Fruit fly (Drosophila melanogaster) whole organism, adult: ENCODE measurements around the gene Usp39.
A peak's percentile ranks its signal among the peaks of the same experiment; 100 is the strongest.

ENCODE experiments used
- CG11617 ChIP-seq: fragments of 200-800 bp; sonication (Bioruptor generic); optimal IDR thresholded peaks from 2 replicates; lab custom pipeline; 2017; ENCODE audit warnings: mild to moderate bottlenecking, missing biosample characterization, missing genetic modification reagents, missing genetic modification characterization
- CG12768 ChIP-seq: fragments of 200-800 bp; sonication (Bioruptor generic); optimal IDR thresholded peaks from 2 replicates; lab custom pipeline; 2017; ENCODE audit warnings: missing biosample characterization, missing genetic modification characterization, mild to moderate bottlenecking, moderate library complexity, missing genetic modification reagents
- CG14711 ChIP-seq: fragments of 200-800 bp; sonication (Bioruptor generic); optimal IDR thresholded peaks from 2 replicates; lab custom pipeline; 2018; ENCODE audit warnings: missing biosample characterization, mild to moderate bottlenecking, missing genetic modification characterization, moderate library complexity
- CG1620 ChIP-seq: fragments of 200-800 bp; sonication (Bioruptor generic); optimal IDR thresholded peaks from 2 replicates; lab custom pipeline; 2016; ENCODE audit warnings: missing biosample characterization, missing genetic modification characterization
- CG33017 ChIP-seq: fragments of 200-800 bp; sonication (Bioruptor generic); optimal IDR thresholded peaks from 2 replicates; lab custom pipeline; 2018; ENCODE audit warnings: missing biosample characterization, mild to moderate bottlenecking, missing genetic modification characterization, moderate library complexity
- CG5204 ChIP-seq: fragments of 200-800 bp; sonication (Bioruptor generic); optimal IDR thresholded peaks from 2 replicates; lab custom pipeline; 2016; ENCODE audit warnings: missing biosample characterization, missing genetic modification characterization
- CG7045 ChIP-seq: fragments of 200-800 bp; sonication (Bioruptor generic); optimal IDR thresholded peaks from 2 replicates; lab custom pipeline; 2017; ENCODE audit warnings: missing biosample characterization, mild to moderate bottlenecking, missing genetic modification characterization
- CG7101 ChIP-seq: fragments of 200-800 bp; sonication (Bioruptor generic); optimal IDR thresholded peaks from 2 replicates; lab custom pipeline; 2018; ENCODE audit warnings: missing biosample characterization, mild to moderate bottlenecking, missing genetic modification characterization, moderate library complexity
- Clk ChIP-seq: fragments of 200-800 bp; sonication (Bioruptor generic); optimal IDR thresholded peaks from 2 replicates; lab custom pipeline; 2017; ENCODE audit warnings: missing biosample characterization, missing genetic modification characterization
- Crg-1 ChIP-seq: fragments of 200-800 bp; sonication (Bioruptor generic); optimal IDR thresholded peaks from 2 replicates; lab custom pipeline; 2016; ENCODE audit warnings: missing biosample characterization, missing genetic modification characterization
- Hr96 ChIP-seq: fragments of 200-800 bp; sonication (Bioruptor generic); optimal IDR thresholded peaks from 2 replicates; lab custom pipeline; 2016; ENCODE audit warnings: missing biosample characterization, missing genetic modification characterization
- Mnt ChIP-seq: fragments of 200-800 bp; sonication (Bioruptor generic); optimal IDR thresholded peaks from 2 replicates; lab custom pipeline; 2016; ENCODE audit warnings: missing biosample characterization, mild to moderate bottlenecking, missing genetic modification characterization
- bab1 ChIP-seq: fragments of 200-800 bp; sonication (Bioruptor generic); optimal IDR thresholded peaks from 3 replicates; lab custom pipeline; 2019; ENCODE audit warnings: missing biosample characterization, mild to moderate bottlenecking, missing genetic modification characterization, moderate library complexity
- cic ChIP-seq: fragments of 200-800 bp; sonication (Bioruptor generic); optimal IDR thresholded peaks from 2 replicates; lab custom pipeline; 2017; ENCODE audit warnings: missing biosample characterization, mild to moderate bottlenecking, missing genetic modification characterization, moderate library complexity
- cnc ChIP-seq, 2 experiments: fragments of >200 bp; optimal IDR thresholded peaks; 2 replicates each; lab custom pipeline; 2017
- kay ChIP-seq: fragments of 200-800 bp; sonication (Bioruptor generic); peaks from one replicate; lab custom pipeline; 2016; ENCODE audit warnings: missing biosample characterization, missing genetic modification characterization, borderline replicate concordance
- ovo ChIP-seq: fragments of 200-800 bp; sonication (Bioruptor generic); optimal IDR thresholded peaks from 2 replicates; lab custom pipeline; 2016; ENCODE audit warnings: missing biosample characterization, missing genetic modification characterization
- pad ChIP-seq: fragments of 200-800 bp; sonication (Bioruptor generic); optimal IDR thresholded peaks from 3 replicates; lab custom pipeline; 2017; ENCODE audit warnings: missing biosample characterization, missing genetic modification characterization, mild to moderate bottlenecking, moderate library complexity, missing genetic modification reagents
- tj ChIP-seq: fragments of 200-800 bp; sonication (Bioruptor generic); optimal IDR thresholded peaks from 3 replicates; lab custom pipeline; 2017; ENCODE audit warnings: missing biosample characterization, mild to moderate bottlenecking, missing genetic modification characterization, moderate library complexity
- toe ChIP-seq: fragments of 200-800 bp; sonication (Bioruptor generic); optimal IDR thresholded peaks from 2 replicates; lab custom pipeline; 2016; ENCODE audit warnings: missing biosample characterization, missing genetic modification characterization

The Usp39 gene

dm6 chrX:18857916-18858315 lies at the start of gene Usp39:
TSS of gene Usp39 (plus strand) at chrX:18858203.
- no peak for TF ChIP-seq Crg-1
- TF ChIP-seq CG14711 (tag; lab: Kevin White, UChicago): peak; percentile 13
- TF ChIP-seq CG7101 (tag; lab: Kevin White, UChicago): peak; percentile 54

dm6 chrX:18812111-18812510 lies 45.9 kb upstream of the Usp39 start:
- no peak for TF ChIP-seq Mnt (GFP tag; lab: Kevin White, UChicago)

dm6 chrX:18813049-18813448 lies 45.0 kb upstream of the Usp39 start, which contains the start of gene CG42450:
TSS of gene CG42450 (plus strand) at chrX:18813297.
- TF ChIP-seq CG14711 (tag; lab: Kevin White, UChicago) (no peak), tj (GFP tag; lab: Kevin White, UChicago) (no peak), ovo (GFP tag; lab: Kevin White, UChicago) (no peak), CG5204 (no peak), bab1 (GFP tag; lab: Kevin White, UChicago) (no peak), pad (GFP tag; lab: Kevin White, UChicago) (no peak), CG1620 (no peak), Crg-1 (no peak), CG7045 (GFP tag; lab: Kevin White, UChicago) (no peak), CG7101 (tag; lab: Kevin White, UChicago) (no peak), CG33017 (tag; lab: Kevin White, UChicago) (no peak), Clk (GFP tag; lab: Kevin White, UChicago) (no peak), cnc (optimal IDR thresholded peaks at IDR 0.05; lab: Kevin White, UChicago) (no peak), Mnt (GFP tag; lab: Kevin White, UChicago) (no peak), toe (GFP tag; lab: Kevin White, UChicago) (no peak), cic (no peak), Hr96 (GFP tag; lab: Kevin White, UChicago) (no peak)

dm6 chrX:18814373-18814772 lies 43.6 kb upstream of the Usp39 start:
- TF ChIP-seq pad (GFP tag; lab: Kevin White, UChicago) (peak; percentile 51), CG12768 (GFP tag; lab: Kevin White, UChicago) (no peak)

- no peak for TF ChIP-seq CG33017 (tag; lab: Kevin White, UChicago)
- no peak for TF ChIP-seq toe (GFP tag; lab: Kevin White, UChicago)
- no peak for TF ChIP-seq bab1 (GFP tag; lab: Kevin White, UChicago)
- TF ChIP-seq Crg-1: no peak
- TF ChIP-seq kay (GFP tag; lab: Kevin White, UChicago): no peak
- no peak for TF ChIP-seq cic
Observed at dm6 chrX:18814944-18815343, 43.1 kb upstream of the Usp39 start.

dm6 chrX:18830396-18830795 lies 27.6 kb upstream of the Usp39 start, which contains the start of gene CG7101:
TSS of gene CG7101 (plus strand) at chrX:18830591.
- TF ChIP-seq bab1 (GFP tag; lab: Kevin White, UChicago) (peak; percentile 27), CG14711 (tag; lab: Kevin White, UChicago) (no peak)

dm6 chrX:18832371-18832852 lies 25.6 kb upstream of the Usp39 start, which contains the start of gene Pvf1:
TSS of gene Pvf1 (plus strand) at chrX:18832682.
- TF ChIP-seq CG7101 (tag; lab: Kevin White, UChicago): peak; percentile 47
- peak; percentile 63 for TF ChIP-seq ovo (GFP tag; lab: Kevin White, UChicago)
- peak; percentile 47 for TF ChIP-seq bab1 (GFP tag; lab: Kevin White, UChicago)
- TF ChIP-seq CG14711 (tag; lab: Kevin White, UChicago): no peak
- TF ChIP-seq CG12768 (GFP tag; lab: Kevin White, UChicago): peak; percentile 5
- TF ChIP-seq CG5204: no peak
- no peak for TF ChIP-seq Hr96 (GFP tag; lab: Kevin White, UChicago)
- TF ChIP-seq CG33017 (tag; lab: Kevin White, UChicago): no peak
- TF ChIP-seq CG7045 (GFP tag; lab: Kevin White, UChicago): no peak
- no peak for TF ChIP-seq CG11617
- TF ChIP-seq tj (GFP tag; lab: Kevin White, UChicago): peak; percentile 18
- TF ChIP-seq Mnt (GFP tag; lab: Kevin White, UChicago): peak; percentile 23
- TF ChIP-seq cnc (optimal IDR thresholded peaks at IDR 0.05; lab: Kevin White, UChicago): no peak
- peak; percentile 54 for TF ChIP-seq pad (GFP tag; lab: Kevin White, UChicago)
- no peak for TF ChIP-seq cic
- no peak for TF ChIP-seq toe (GFP tag; lab: Kevin White, UChicago)
- no peak for TF ChIP-seq kay (GFP tag; lab: Kevin White, UChicago)
- no peak for TF ChIP-seq Clk (GFP tag; lab: Kevin White, UChicago)
- no peak for TF ChIP-seq Crg-1
- no peak for TF ChIP-seq CG1620

- TF ChIP-seq Mnt (GFP tag; lab: Kevin White, UChicago) (no peak), tj (GFP tag; lab: Kevin White, UChicago) (no peak), bab1 (GFP tag; lab: Kevin White, UChicago) (peak; percentile 19), CG12768 (GFP tag; lab: Kevin White, UChicago) (no peak), CG14711 (tag; lab: Kevin White, UChicago) (peak; percentile 44), CG5204 (no peak), Crg-1 (no peak), cic (no peak), Hr96 (GFP tag; lab: Kevin White, UChicago) (no peak), CG7101 (tag; lab: Kevin White, UChicago) (peak; percentile 45), kay (GFP tag; lab: Kevin White, UChicago) (no peak), toe (GFP tag; lab: Kevin White, UChicago) (no peak), CG7045 (GFP tag; lab: Kevin White, UChicago) (no peak), CG33017 (tag; lab: Kevin White, UChicago) (no peak), pad (GFP tag; lab: Kevin White, UChicago) (no peak), ovo (GFP tag; lab: Kevin White, UChicago) (no peak), cnc (optimal IDR thresholded peaks at IDR 0.05; lab: Kevin White, UChicago) (no peak), Clk (GFP tag; lab: Kevin White, UChicago) (no peak), CG11617 (no peak), CG1620 (no peak)
Observed at dm6 chrX:18834399-18834798, 23.6 kb upstream of the Usp39 start.
